Fruit fly (Drosophila melanogaster) whole organism, prepupa: ENCODE results near the gene BRWD3.

Experiments
- Blimp-1 ChIP-seq: fragments of 200-800 bp; sonication (Bioruptor generic); optimal IDR thresholded peaks from 3 replicates; lab custom pipeline; 2017; ENCODE audit warnings: missing biosample characterization, missing genetic modification characterization, mild to moderate bottlenecking, moderate library complexity, missing genetic modification reagents
- CG10631 ChIP-seq: fragments of 200-800 bp; sonication (Bioruptor generic); optimal IDR thresholded peaks from 2 replicates; lab custom pipeline; 2016; ENCODE audit warnings: missing biosample characterization, missing genetic modification characterization
- CG10669 ChIP-seq: fragments of 200-800 bp; sonication (Bioruptor generic); optimal IDR thresholded peaks from 3 replicates; lab custom pipeline; 2018; ENCODE audit warnings: missing biosample characterization, mild to moderate bottlenecking, missing genetic modification characterization, moderate library complexity
- CG11294 ChIP-seq: fragments of 200-800 bp; sonication (Bioruptor generic); IDR thresholded peaks from 2 replicates; pipeline ENCODE4 v1.3.6; 2022; ENCODE audit warnings: missing biosample characterization, missing genetic modification characterization
- CG11762 ChIP-seq: fragments of 200-800 bp; sonication (Bioruptor generic); optimal IDR thresholded peaks from 3 replicates; lab custom pipeline; 2016; ENCODE audit warnings: missing biosample characterization, missing genetic modification characterization; ENCODE audit not compliant: insufficient read depth
- CG11902 ChIP-seq: fragments of 200-800 bp; sonication (Bioruptor generic); optimal IDR thresholded peaks from 3 replicates; lab custom pipeline; 2016; ENCODE audit warnings: missing biosample characterization, missing genetic modification characterization
- CG15336 ChIP-seq: fragments of 200-800 bp; sonication (Bioruptor generic); IDR thresholded peaks from 2 replicates; pipeline ENCODE4 v1.3.6; 2022; ENCODE audit warnings: missing biosample characterization, missing genetic modification characterization
- CG1621 ChIP-seq: fragments of 200-800 bp; sonication (Bioruptor generic); optimal IDR thresholded peaks from 3 replicates; lab custom pipeline; 2018; ENCODE audit warnings: missing biosample characterization, mild to moderate bottlenecking, missing genetic modification characterization
- CG16779 ChIP-seq: fragments of 200-800 bp; sonication (Bioruptor generic); optimal IDR thresholded peaks from 3 replicates; lab custom pipeline; 2017; ENCODE audit warnings: missing biosample characterization, mild to moderate bottlenecking, missing genetic modification characterization
- CG3032 ChIP-seq: fragments of 200-800 bp; optimal IDR thresholded peaks from 2 replicates; lab custom pipeline; 2019; ENCODE audit warnings: missing biosample characterization, mild to moderate bottlenecking, missing genetic modification characterization, moderate library complexity
- CG31627 ChIP-seq: fragments of 200-800 bp; sonication (Bioruptor generic); optimal IDR thresholded peaks from 3 replicates; lab custom pipeline; 2016; ENCODE audit warnings: missing biosample characterization, missing genetic modification characterization
- CG32006 ChIP-seq: fragments of 200-800 bp; sonication (Bioruptor generic); optimal IDR thresholded peaks from 3 replicates; lab custom pipeline; 2017; ENCODE audit warnings: missing biosample characterization, mild to moderate bottlenecking, missing genetic modification characterization
- CG34406 ChIP-seq: fragments of 200-800 bp; sonication (Bioruptor generic); optimal IDR thresholded peaks from 3 replicates; lab custom pipeline; 2016; ENCODE audit warnings: missing biosample characterization, missing genetic modification characterization
- CG3919 ChIP-seq: fragments of 200-800 bp; sonication (Bioruptor generic); optimal IDR thresholded peaks from 3 replicates; lab custom pipeline; 2016; ENCODE audit warnings: missing biosample characterization, missing genetic modification characterization
- CG4318 ChIP-seq: fragments of 200-800 bp; sonication (Bioruptor generic); optimal IDR thresholded peaks from 3 replicates; lab custom pipeline; 2017; ENCODE audit warnings: missing biosample characterization, mild to moderate bottlenecking, missing genetic modification characterization
- CG6276 ChIP-seq: fragments of 200-800 bp; sonication (Bioruptor generic); optimal IDR thresholded peaks from 2 replicates; lab custom pipeline; 2017; ENCODE audit warnings: missing biosample characterization, mild to moderate bottlenecking, missing genetic modification characterization
- CG6792 ChIP-seq: fragments of 200-800 bp; sonication (Bioruptor generic); optimal IDR thresholded peaks from 3 replicates; lab custom pipeline; 2016; ENCODE audit warnings: missing biosample characterization, missing genetic modification characterization
- CG6808 ChIP-seq: fragments of 200-800 bp; sonication (Bioruptor generic); optimal IDR thresholded peaks from 3 replicates; lab custom pipeline; 2017; ENCODE audit warnings: missing biosample characterization, missing genetic modification characterization, mild to moderate bottlenecking, moderate library complexity, missing genetic modification reagents
- CG6854 ChIP-seq: fragments of 200-800 bp; sonication (Bioruptor generic); optimal IDR thresholded peaks from 2 replicates; lab custom pipeline; 2017; ENCODE audit warnings: missing biosample characterization, mild to moderate bottlenecking, missing genetic modification characterization
- CG8119 ChIP-seq: fragments of 200-800 bp; sonication (Bioruptor generic); IDR thresholded peaks from 3 replicates; pipeline ENCODE4 v1.3.6; 2022; ENCODE audit warnings: missing biosample characterization, missing genetic modification characterization
- CG8319 ChIP-seq: fragments of 200-800 bp; sonication (Bioruptor generic); optimal IDR thresholded peaks from 3 replicates; lab custom pipeline; 2016; ENCODE audit warnings: missing biosample characterization, missing genetic modification characterization
- CG8632 ChIP-seq: fragments of 200-800 bp; sonication (Bioruptor generic); optimal IDR thresholded peaks from 3 replicates; lab custom pipeline; 2016; ENCODE audit warnings: missing biosample characterization, missing genetic modification characterization
- CG9139 ChIP-seq: fragments of 200-800 bp; sonication (Bioruptor generic); optimal IDR thresholded peaks from 3 replicates; lab custom pipeline; 2017; ENCODE audit warnings: missing biosample characterization, mild to moderate bottlenecking, missing genetic modification characterization
- Eip75B ChIP-seq: fragments of 200-800 bp; sonication (Bioruptor generic); optimal IDR thresholded peaks from 3 replicates; lab custom pipeline; 2016; ENCODE audit warnings: missing biosample characterization, missing genetic modification characterization
- Eip78C ChIP-seq: fragments of 200-800 bp; sonication (Bioruptor generic); peaks from one replicate; lab custom pipeline; 2016; ENCODE audit warnings: missing biosample characterization, missing genetic modification characterization
- Eip93F ChIP-seq: fragments of 200-800 bp; sonication (Bioruptor generic); optimal IDR thresholded peaks from 2 replicates; lab custom pipeline; 2016; ENCODE audit warnings: missing biosample characterization, mild to moderate bottlenecking, missing genetic modification characterization
- Ets21C ChIP-seq: fragments of 200-800 bp; sonication (Bioruptor generic); optimal IDR thresholded peaks from 3 replicates; lab custom pipeline; 2016; ENCODE audit warnings: missing biosample characterization, missing genetic modification characterization
- Ets96B ChIP-seq: fragments of 200-800 bp; optimal IDR thresholded peaks from 2 replicates; lab custom pipeline; 2019; ENCODE audit warnings: missing biosample characterization, mild to moderate bottlenecking, missing genetic modification characterization, moderate library complexity
- Gug ChIP-seq: fragments of 200-800 bp; sonication (Bioruptor generic); IDR thresholded peaks from 2 replicates; pipeline ENCODE4 v1.3.6; 2022; ENCODE audit warnings: missing biosample characterization, missing genetic modification characterization
- Hr38 ChIP-seq: sonication (Bioruptor generic); optimal IDR thresholded peaks from 2 replicates; lab custom pipeline; 2016; ENCODE audit warnings: missing biosample characterization, missing genetic modification characterization
- Hr39 ChIP-seq: fragments of 200-800 bp; sonication (Bioruptor generic); optimal IDR thresholded peaks from 2 replicates; lab custom pipeline; 2016; ENCODE audit warnings: missing biosample characterization, missing genetic modification characterization
- Hr4 ChIP-seq: fragments of 200-800 bp; sonication (Bioruptor generic); optimal IDR thresholded peaks from 3 replicates; lab custom pipeline; 2016; ENCODE audit warnings: missing biosample characterization, missing genetic modification characterization
- Lpt ChIP-seq: fragments of 200-800 bp; sonication (Bioruptor generic); optimal IDR thresholded peaks from 3 replicates; lab custom pipeline; 2016; ENCODE audit warnings: missing biosample characterization, missing genetic modification characterization
- Met ChIP-seq: fragments of 200-800 bp; sonication (Bioruptor generic); optimal IDR thresholded peaks from 3 replicates; lab custom pipeline; 2016; ENCODE audit warnings: missing biosample characterization, missing genetic modification characterization
- OdsH ChIP-seq: fragments of 200-800 bp; sonication (Bioruptor generic); optimal IDR thresholded peaks from 3 replicates; lab custom pipeline; 2016; ENCODE audit warnings: missing biosample characterization, missing genetic modification characterization
- Smox ChIP-seq: fragments of 200-800 bp; sonication (Bioruptor generic); optimal IDR thresholded peaks from 3 replicates; lab custom pipeline; 2016; ENCODE audit warnings: missing biosample characterization, missing genetic modification characterization
- Sox102F ChIP-seq: fragments of 200-800 bp; sonication (Bioruptor generic); optimal IDR thresholded peaks from 2 replicates; lab custom pipeline; 2016; ENCODE audit warnings: missing biosample characterization, mild to moderate bottlenecking, missing genetic modification characterization
- Sox14 ChIP-seq: fragments of 200-800 bp; sonication (Bioruptor generic); optimal IDR thresholded peaks from 3 replicates; lab custom pipeline; 2016; ENCODE audit warnings: missing biosample characterization, missing genetic modification characterization
- achi ChIP-seq: fragments of 200-800 bp; sonication (Bioruptor generic); optimal IDR thresholded peaks from 3 replicates; lab custom pipeline; 2016; ENCODE audit warnings: missing biosample characterization, missing genetic modification characterization
- dac ChIP-seq: fragments of 200-800 bp; sonication (Bioruptor generic); optimal IDR thresholded peaks from 2 replicates; lab custom pipeline; 2017; ENCODE audit warnings: missing biosample characterization, mild to moderate bottlenecking, missing genetic modification characterization
- dsx ChIP-seq: fragments of 200-800 bp; optimal IDR thresholded peaks from 3 replicates; lab custom pipeline; 2019; ENCODE audit warnings: missing biosample characterization, mild to moderate bottlenecking, missing genetic modification characterization, moderate library complexity; ENCODE audit not compliant: poor library complexity, severe bottlenecking
- fd59A ChIP-seq: fragments of 200-800 bp; sonication (Bioruptor generic); optimal IDR thresholded peaks from 2 replicates; lab custom pipeline; 2017; ENCODE audit warnings: missing biosample characterization, mild to moderate bottlenecking, missing genetic modification characterization, missing genetic modification reagents
- fd85E ChIP-seq: fragments of 200-800 bp; sonication (Bioruptor generic); optimal IDR thresholded peaks from 3 replicates; lab custom pipeline; 2016; ENCODE audit warnings: missing biosample characterization, missing genetic modification characterization
- lz ChIP-seq: fragments of 200-800 bp; sonication (Bioruptor generic); optimal IDR thresholded peaks from 3 replicates; lab custom pipeline; 2016; ENCODE audit warnings: missing biosample characterization, missing genetic modification characterization
- net ChIP-seq: fragments of 200-800 bp; sonication (Bioruptor generic); optimal IDR thresholded peaks from 3 replicates; lab custom pipeline; 2016; ENCODE audit warnings: missing biosample characterization, missing genetic modification characterization
- pdm3 ChIP-seq: fragments of 200-800 bp; sonication (Bioruptor generic); optimal IDR thresholded peaks from 3 replicates; lab custom pipeline; 2016; ENCODE audit warnings: missing biosample characterization, missing genetic modification characterization
- salr ChIP-seq, 2 experiments: fragments of 200-800 bp; sonication (Bioruptor generic); optimal IDR thresholded peaks; 3 replicates each; lab custom pipeline; 2016 to 2018; ENCODE audit warnings: missing biosample characterization in 2 of 2, missing genetic modification characterization in 2 of 2, mild to moderate bottlenecking in 1 of 2
- spab ChIP-seq: fragments of 200-800 bp; sonication (Bioruptor generic); optimal IDR thresholded peaks from 2 replicates; lab custom pipeline; 2017; ENCODE audit warnings: missing biosample characterization, mild to moderate bottlenecking, missing genetic modification characterization, missing genetic modification reagents
- svp ChIP-seq: fragments of 200-800 bp; sonication (Bioruptor generic); peaks from one replicate; lab custom pipeline; 2016; ENCODE audit warnings: missing biosample characterization, missing genetic modification characterization
- topi ChIP-seq: fragments of 200-800 bp; sonication (Bioruptor generic); optimal IDR thresholded peaks from 3 replicates; lab custom pipeline; 2016; ENCODE audit warnings: missing biosample characterization, missing genetic modification characterization

The BRWD3 gene

dm6 chr3R:24276104-24277008 lies 42.4 kb upstream of the BRWD3 start, which contains the start of gene Orct:
Gene Orct (plus strand): TSS chr3R:24276260.
- TF ChIP-seq Met (GFP tag; lab: Kevin White, UChicago) = peak; percentile 79
- TF ChIP-seq OdsH = peak; percentile 57
- TF ChIP-seq Eip75B (GFP tag; lab: Kevin White, UChicago) = peak; percentile 64
- peak; percentile 20 for TF ChIP-seq dac (GFP tag; lab: Kevin White, UChicago)
- peak; percentile 13 for TF ChIP-seq dsx (GFP tag; lab: Kevin White, UChicago)
- TF ChIP-seq CG9139 (GFP tag; lab: Kevin White, UChicago) = no peak
- TF ChIP-seq CG11902 (GFP tag; lab: Kevin White, UChicago) = peak; percentile 9
- peak; percentile 75 for TF ChIP-seq CG34406
- TF ChIP-seq svp (GFP tag; lab: Kevin White, UChicago) = peak; percentile 86
- peak; percentile 50 for TF ChIP-seq CG6808 (GFP tag; lab: Kevin White, UChicago)
- peak; percentile 50 for TF ChIP-seq net (GFP tag; lab: Kevin White, UChicago)
- TF ChIP-seq Ets21C (GFP tag; lab: Kevin White, UChicago) = peak; percentile 5
- TF ChIP-seq Lpt (GFP tag; lab: Kevin White, UChicago) = peak; percentile 35
- TF ChIP-seq CG8319 (GFP tag; lab: Kevin White, UChicago) = no peak
- TF ChIP-seq CG16779 (tag; lab: Kevin White, UChicago) = peak; percentile 37
- TF ChIP-seq CG6854 = no peak
- TF ChIP-seq Eip93F (GFP tag; lab: Kevin White, UChicago) = peak; percentile 35
- TF ChIP-seq CG1621 (tag; lab: Kevin White, UChicago) = no peak
- peak; percentile 65 for TF ChIP-seq CG6792 (GFP tag; lab: Kevin White, UChicago)
- peak; percentile 71 for TF ChIP-seq topi (GFP tag; lab: Kevin White, UChicago)
- TF ChIP-seq CG11294 = no peak
- TF ChIP-seq CG3032 = peak; percentile 60
- peak; percentile 43; the same call in 1 of the 2 replicates for TF ChIP-seq Gug
- TF ChIP-seq Hr4 (GFP tag; lab: Kevin White, UChicago) = peak; percentile 61
- peak; percentile 90 for TF ChIP-seq Eip78C (GFP tag; lab: Kevin White, UChicago)
- no peak for TF ChIP-seq fd85E (GFP tag; lab: Kevin White, UChicago)
- TF ChIP-seq CG10631 (GFP tag; lab: Kevin White, UChicago) = peak; percentile 57
- TF ChIP-seq Smox (GFP tag; lab: Kevin White, UChicago) = peak; percentile 60
- TF ChIP-seq Blimp-1 (GFP tag; lab: Kevin White, UChicago) = peak; percentile 44
- TF ChIP-seq CG8119 = peak; percentile 52; the same call in 2 of the 3 replicates
- peak; percentile 65 for TF ChIP-seq lz
- peak; percentile 71 for TF ChIP-seq pdm3 (GFP tag; lab: Kevin White, UChicago)
- peak; percentile 74 for TF ChIP-seq CG32006
- peak; percentile 17 to 24 for TF ChIP-seq salr (GFP tag; optimal IDR thresholded peaks at IDR 0.05; lab: Kevin White, UChicago)
- TF ChIP-seq Ets96B (tag; lab: Kevin White, UChicago) = peak; percentile 60
- TF ChIP-seq Hr39 (GFP tag; lab: Kevin White, UChicago) = peak; percentile 60
- peak; percentile 73 for TF ChIP-seq Sox14
- TF ChIP-seq Sox102F (GFP tag; lab: Kevin White, UChicago) = peak; percentile 76
- peak; percentile 61 for TF ChIP-seq CG8632 (GFP tag; lab: Kevin White, UChicago)
- peak; percentile 52 for TF ChIP-seq CG4318 (GFP tag; lab: Kevin White, UChicago)
- TF ChIP-seq fd59A (GFP tag; lab: Kevin White, UChicago) = peak; percentile 44
- TF ChIP-seq Hr38 = no peak
- TF ChIP-seq achi = peak; percentile 65
- TF ChIP-seq CG10669 (GFP tag; lab: Kevin White, UChicago) = peak; percentile 56
- TF ChIP-seq CG11762 (GFP tag; lab: Kevin White, UChicago) = peak; percentile 48
- peak; percentile 58 for TF ChIP-seq CG31627 (GFP tag; lab: Kevin White, UChicago)
- TF ChIP-seq CG15336 (GFP tag; lab: Robert Waterston, UW) = no peak
- TF ChIP-seq CG3919 (GFP tag; lab: Kevin White, UChicago) = peak; percentile 39
- peak; percentile 44 for TF ChIP-seq CG6276 (GFP tag; lab: Kevin White, UChicago)
- peak; percentile 47 for TF ChIP-seq spab (GFP tag; lab: Kevin White, UChicago)
